Fruit fly (Drosophila melanogaster) whole organism, adult: ENCODE measurements around the gene CG34448.

Experiments
- CG5204 ChIP-seq: fragments of 200-800 bp; sonication (Bioruptor generic); optimal IDR thresholded peaks from 2 replicates; lab custom pipeline; 2016; ENCODE audit warnings: missing biosample characterization, missing genetic modification characterization
- Clk ChIP-seq: fragments of 200-800 bp; sonication (Bioruptor generic); optimal IDR thresholded peaks from 2 replicates; lab custom pipeline; 2017; ENCODE audit warnings: missing biosample characterization, missing genetic modification characterization
- bab1 ChIP-seq: fragments of 200-800 bp; sonication (Bioruptor generic); optimal IDR thresholded peaks from 3 replicates; lab custom pipeline; 2019; ENCODE audit warnings: missing biosample characterization, mild to moderate bottlenecking, missing genetic modification characterization, moderate library complexity
- cic ChIP-seq: fragments of 200-800 bp; sonication (Bioruptor generic); optimal IDR thresholded peaks from 2 replicates; lab custom pipeline; 2017; ENCODE audit warnings: missing biosample characterization, mild to moderate bottlenecking, missing genetic modification characterization, moderate library complexity
- cnc ChIP-seq, 2 experiments: fragments of >200 bp; optimal IDR thresholded peaks; 2 replicates each; lab custom pipeline; 2017
- kay ChIP-seq: fragments of 200-800 bp; sonication (Bioruptor generic); peaks from one replicate; lab custom pipeline; 2016; ENCODE audit warnings: missing biosample characterization, missing genetic modification characterization, borderline replicate concordance
- pad ChIP-seq: fragments of 200-800 bp; sonication (Bioruptor generic); optimal IDR thresholded peaks from 3 replicates; lab custom pipeline; 2017; ENCODE audit warnings: missing biosample characterization, missing genetic modification characterization, mild to moderate bottlenecking, moderate library complexity, missing genetic modification reagents

- TF ChIP-seq Clk (GFP tag; lab: Kevin White, UChicago) (no peak), CG5204 (no peak), pad (no peak), bab1 (GFP tag; lab: Kevin White, UChicago) (no peak), cnc (optimal IDR thresholded peaks at IDR 0.05; lab: Kevin White, UChicago) (no peak), cic (GFP tag; lab: Kevin White, UChicago) (no peak), kay (no peak)
Observed at dm6 chr2L:2391321-2391720, 26.4 kb downstream of the CG34448 start, which contains the start of gene CG46448.
